Fruit fly (Drosophila melanogaster): ENCODE measurements around the gene Cad74A.

DNA sequence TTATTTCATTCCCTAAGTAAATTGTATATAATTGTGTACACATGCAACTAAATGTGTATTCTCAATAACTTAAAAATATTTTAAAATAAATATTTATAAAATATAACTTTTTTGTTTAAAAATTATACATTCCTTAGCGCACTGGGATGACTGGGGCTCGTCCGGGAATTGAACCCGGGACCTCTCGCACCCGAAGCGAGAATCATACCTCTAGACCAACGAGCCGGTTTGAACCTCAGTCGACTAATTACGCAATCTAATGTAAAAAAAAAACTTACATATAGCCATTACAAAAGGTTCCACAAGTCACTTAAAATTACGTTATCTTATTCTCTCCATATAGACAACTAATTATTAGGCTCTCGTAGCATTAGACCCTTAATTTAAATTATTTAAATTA is 39.6 kb downstream of the Cad74A start:
- TF ChIP-seq CG10669 (GFP tag; optimal IDR thresholded peaks at IDR 0.05): no peak
- TF ChIP-seq Ets96B (tag; optimal IDR thresholded peaks at IDR 0.05): no peak
- TF ChIP-seq net (GFP tag; optimal IDR thresholded peaks at IDR 0.05): no peak
- no peak for TF ChIP-seq Hr39 (GFP tag; optimal IDR thresholded peaks at IDR 0.05)
- no peak for TF ChIP-seq CG8119 (GFP tag; IDR thresholded peaks at IDR 0.05)
- TF ChIP-seq CG10631 (GFP tag; optimal IDR thresholded peaks at IDR 0.05): no peak
- TF ChIP-seq dac (GFP tag; optimal IDR thresholded peaks at IDR 0.05): no peak
- TF ChIP-seq cyc (GFP tag; optimal IDR thresholded peaks at IDR 0.05): no peak
- no peak for TF ChIP-seq Sox15 (GFP tag; optimal IDR thresholded peaks at IDR 0.05)

All from whole organism, prepupa.